Worm (Caenorhabditis elegans): Measurements from ENCODE around the gene egl-15.

The egl-15 gene

ce11 chrX:11014394-11015280, 1.6 kb upstream of the egl-15 start:
- TF ChIP-seq sox-2 (GFP tag; IDR thresholded peaks at IDR 0.05) = no peak
- TF ChIP-seq pat-9 (tag; optimal IDR thresholded peaks at IDR 0.05) = no peak
- TF ChIP-seq hlh-8 (tag; optimal IDR thresholded peaks at IDR 0.05) = no peak
- TF ChIP-seq ceh-30 (tag; optimal IDR thresholded peaks at IDR 0.05) = no peak
- no peak for TF ChIP-seq gmeb-2 (tag; optimal IDR thresholded peaks at IDR 0.05)
- no peak for TF ChIP-seq tbx-2 (tag; optimal IDR thresholded peaks at IDR 0.05)
- no peak for TF ChIP-seq nhr-232 (tag; optimal IDR thresholded peaks at IDR 0.05)
- no peak for TF ChIP-seq K02D7.2 (tag; optimal IDR thresholded peaks at IDR 0.05)
- no peak for TF ChIP-seq nfya-1 (tag; optimal IDR thresholded peaks at IDR 0.05)
- TF ChIP-seq ceh-2 (tag; optimal IDR thresholded peaks at IDR 0.05) = no peak
- no peak for TF ChIP-seq ceh-19 (GFP tag; optimal IDR thresholded peaks at IDR 0.05)
- no peak for TF ChIP-seq ahr-1 (tag; optimal IDR thresholded peaks at IDR 0.05)
- no peak for TF ChIP-seq hlh-15 (tag; optimal IDR thresholded peaks at IDR 0.05)
- no peak for TF ChIP-seq sox-4 (tag; optimal IDR thresholded peaks at IDR 0.05)
- TF ChIP-seq ref-2 (tag; optimal IDR thresholded peaks at IDR 0.05) = no peak
- no peak for TF ChIP-seq ttx-3 (tag; optimal IDR thresholded peaks at IDR 0.05)
- TF ChIP-seq Y22D7AL.16 (tag; optimal IDR thresholded peaks at IDR 0.05) = no peak

- TF ChIP-seq ceh-14 (tag; optimal IDR thresholded peaks at IDR 0.05) (no peak), hlh-6 (tag; optimal IDR thresholded peaks at IDR 0.05) (no peak), madf-2 (tag; optimal IDR thresholded peaks at IDR 0.05) (no peak), ceh-45 (GFP tag; IDR thresholded peaks at IDR 0.05) (no peak), C08G9.2 (tag; optimal IDR thresholded peaks at IDR 0.05) (no peak), ceh-30 (tag; optimal IDR thresholded peaks at IDR 0.05) (no peak), lim-6 (tag; optimal IDR thresholded peaks at IDR 0.05) (no peak)
Observed at ce11 chrX:11028617-11029016, 12.4 kb downstream of the egl-15 start, which contains the start of gene ldb-1. ldb-1 (plus strand) TSS chrX:11028917.

- peak; percentile 34 for TF ChIP-seq ama-1 (optimal IDR thresholded peaks at IDR 0.05)
- no peak for TF ChIP-seq unc-86 (tag; optimal IDR thresholded peaks at IDR 0.05)
- TF ChIP-seq pax-1 (tag; optimal IDR thresholded peaks at IDR 0.05) = peak; percentile 67
- no peak for TF ChIP-seq pha-4 (tag; optimal IDR thresholded peaks at IDR 0.05)
- TF ChIP-seq ceh-18 (tag; optimal IDR thresholded peaks at IDR 0.05) = peak; percentile 86
- TF ChIP-seq pqm-1 (tag; optimal IDR thresholded peaks at IDR 0.05) = no peak
- no peak for TF ChIP-seq elt-4 (tag; optimal IDR thresholded peaks at IDR 0.05)
- TF ChIP-seq T23F11.4 (GFP tag; optimal IDR thresholded peaks at IDR 0.05) = peak; percentile 57
- TF ChIP-seq unc-3 (GFP tag; conservative IDR thresholded peaks at IDR 0.05) = 0 out of 2 replicates have a peak, but pooled peaks have one; percentile 14
- no peak for TF ChIP-seq unc-3 (tag; optimal IDR thresholded peaks at IDR 0.05)
- TF ChIP-seq hlh-6 (tag; optimal IDR thresholded peaks at IDR 0.05) = peak; percentile 77
- TF ChIP-seq fkh-6 (tag; optimal IDR thresholded peaks at IDR 0.05) = no peak
- TF ChIP-seq C08G9.2 (tag; optimal IDR thresholded peaks at IDR 0.05) = peak; percentile 75
- TF ChIP-seq odd-2 (tag; optimal IDR thresholded peaks at IDR 0.05) = no peak
- no peak for TF ChIP-seq ceh-45 (GFP tag; IDR thresholded peaks at IDR 0.05)
- TF ChIP-seq K02D7.2 (tag; optimal IDR thresholded peaks at IDR 0.05) = no peak
- no peak for TF ChIP-seq C38D4.7 (GFP tag; optimal IDR thresholded peaks at IDR 0.05)
- TF ChIP-seq sox-2 (GFP tag; IDR thresholded peaks at IDR 0.05) = no peak
- peak; percentile 85 for TF ChIP-seq unc-55 (GFP tag; optimal IDR thresholded peaks at IDR 0.05)
- peak; percentile 52 for TF ChIP-seq pat-9 (tag; optimal IDR thresholded peaks at IDR 0.05)
- peak; percentile 18 for TF ChIP-seq ceh-22 (tag; optimal IDR thresholded peaks at IDR 0.05)
- TF ChIP-seq ceh-24 (tag; optimal IDR thresholded peaks at IDR 0.05) = no peak
- TF ChIP-seq ceh-30 (tag; optimal IDR thresholded peaks at IDR 0.05) = no peak
- TF ChIP-seq hlh-8 (tag; optimal IDR thresholded peaks at IDR 0.05) = peak; percentile 69
- TF ChIP-seq madf-2 (tag; optimal IDR thresholded peaks at IDR 0.05) = peak; percentile 73
- TF ChIP-seq ceh-34 (tag; optimal IDR thresholded peaks at IDR 0.05) = peak; percentile 90
- TF ChIP-seq npax-4 (tag; optimal IDR thresholded peaks at IDR 0.05) = no peak
- TF ChIP-seq tbx-7 (tag; optimal IDR thresholded peaks at IDR 0.05) = peak; percentile 58
- peak; percentile 52 for TF ChIP-seq dve-1 (tag; optimal IDR thresholded peaks at IDR 0.05)
- peak; percentile 72 for TF ChIP-seq hlh-30 (tag; optimal IDR thresholded peaks at IDR 0.05; ENCODE audit: insufficient read depth)
- TF ChIP-seq ceh-9 (tag; optimal IDR thresholded peaks at IDR 0.05) = no peak
- TF ChIP-seq ahr-1 (tag; optimal IDR thresholded peaks at IDR 0.05) = peak; percentile 9
- no peak for TF ChIP-seq gmeb-2 (tag; optimal IDR thresholded peaks at IDR 0.05)
- no peak for TF ChIP-seq zip-5 (tag; optimal IDR thresholded peaks at IDR 0.05)
- TF ChIP-seq ref-2 (tag; optimal IDR thresholded peaks at IDR 0.05) = peak; percentile 89
Observed at ce11 chrX:11031047-11031695, 15.0 kb downstream of the egl-15 start.

All from whole organism, late embryonic.